Worm (Caenorhabditis elegans) whole organism, L4/young adult: Measurements from ENCODE around the gene spv-1.

Source experiments
- W03F9.2 ChIP-seq: fragments of 150-350 bp; optimal IDR thresholded peaks from 2 replicates; lab custom pipeline; 2014; ENCODE audit warnings: missing biosample characterization, missing genetic modification characterization
- dao-5 ChIP-seq: sonication (generic microtip); optimal IDR thresholded peaks from 2 replicates; lab custom pipeline; 2016; ENCODE audit warnings: missing genotype, missing genetic modification characterization, moderate library complexity, missing compliant biosample characterization
- him-1 ChIP-seq: sonication (generic microtip); optimal IDR thresholded peaks from 2 replicates; lab custom pipeline; 2016; ENCODE audit warnings: missing genotype, missing genetic modification reagents, missing genetic modification characterization, missing compliant biosample characterization

ce11 chrII:7962181-7962580, 33.7 kb upstream of the spv-1 start:
- TF ChIP-seq dao-5 (tag; lab: Kevin White, UChicago) (no peak), W03F9.2 (no peak), him-1 (tag; lab: Kevin White, UChicago) (no peak)
